Worm (Caenorhabditis elegans): ENCODE results near the gene T20B12.5.
A peak's percentile ranks its signal among the peaks of the same experiment; 100 is the strongest.

Gene T20B12.5

DNA sequence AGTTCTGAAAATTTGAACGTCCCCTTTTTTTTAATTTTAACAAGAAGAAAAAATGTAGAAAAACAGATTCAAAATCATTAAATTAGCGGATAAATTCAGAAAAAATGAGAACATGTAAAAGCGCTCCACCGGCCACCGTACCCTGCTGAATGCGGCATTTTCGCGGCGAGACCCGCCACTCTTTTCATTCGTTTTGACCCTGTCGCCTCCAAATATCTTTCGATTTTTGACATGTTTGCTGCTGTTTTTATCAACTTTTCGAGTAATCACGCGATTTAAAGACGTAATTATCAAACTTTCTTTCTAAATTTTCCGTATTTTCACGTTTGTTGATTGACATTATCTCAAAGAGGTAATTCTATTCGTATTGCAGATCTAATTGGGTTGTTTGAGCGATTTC, 30.7 kb downstream of the T20B12.5 start, which contains the start of gene gsp-2:
Gene gsp-2 (plus strand): TSS at position 374 of the 400 bp plus-strand sequence.
- peak; percentile 23 for TF ChIP-seq unc-42 (tag; optimal IDR thresholded peaks at IDR 0.05)
- no peak for TF ChIP-seq pqm-1 (tag; optimal IDR thresholded peaks at IDR 0.05)
- peak; percentile 74 for TF ChIP-seq nfya-1 (tag; optimal IDR thresholded peaks at IDR 0.05)
- peak; percentile 35 for TF ChIP-seq ceh-31 (tag; optimal IDR thresholded peaks at IDR 0.05)
- TF ChIP-seq ceh-2 (tag; optimal IDR thresholded peaks at IDR 0.05) = no peak
- TF ChIP-seq ttx-3 (tag; optimal IDR thresholded peaks at IDR 0.05) = no peak
- no peak for TF ChIP-seq madf-2 (tag; optimal IDR thresholded peaks at IDR 0.05)
- TF ChIP-seq sox-2 (GFP tag; IDR thresholded peaks at IDR 0.05) = no peak
- TF ChIP-seq ama-1 (optimal IDR thresholded peaks at IDR 0.05) = no peak
- TF ChIP-seq pax-1 (tag; optimal IDR thresholded peaks at IDR 0.05) = no peak
- peak; percentile 29 for TF ChIP-seq ref-2 (tag; optimal IDR thresholded peaks at IDR 0.05)
- TF ChIP-seq ceh-19 (GFP tag; optimal IDR thresholded peaks at IDR 0.05) = no peak
- no peak for TF ChIP-seq unc-55 (GFP tag; optimal IDR thresholded peaks at IDR 0.05)
- peak; percentile 0 for TF ChIP-seq che-1 (tag; optimal IDR thresholded peaks at IDR 0.05)
- TF ChIP-seq tbx-2 (tag; optimal IDR thresholded peaks at IDR 0.05) = peak; percentile 20
- TF ChIP-seq dve-1 (tag; optimal IDR thresholded peaks at IDR 0.05) = peak; percentile 16
- no peak for TF ChIP-seq mec-3 (tag; optimal IDR thresholded peaks at IDR 0.05; ENCODE audit: borderline replicate concordance)
- TF ChIP-seq hlh-6 (tag; optimal IDR thresholded peaks at IDR 0.05) = no peak
- no peak for TF ChIP-seq hlh-8 (tag; optimal IDR thresholded peaks at IDR 0.05)
- no peak for TF ChIP-seq pha-4 (tag; optimal IDR thresholded peaks at IDR 0.05)
- TF ChIP-seq elt-2 (tag; optimal IDR thresholded peaks at IDR 0.05) = peak; percentile 24
- no peak for TF ChIP-seq unc-86 (tag; optimal IDR thresholded peaks at IDR 0.05)
- no peak for TF ChIP-seq nhr-11 (tag; optimal IDR thresholded peaks at IDR 0.05)
- no peak for TF ChIP-seq odd-2 (tag; optimal IDR thresholded peaks at IDR 0.05)
- no peak for TF ChIP-seq ceh-30 (tag; optimal IDR thresholded peaks at IDR 0.05)
- TF ChIP-seq ahr-1 (tag; optimal IDR thresholded peaks at IDR 0.05) = no peak
- no peak for TF ChIP-seq dmd-4 (tag; optimal IDR thresholded peaks at IDR 0.05; ENCODE audit: borderline replicate concordance)
- no peak for TF ChIP-seq ceh-22 (tag; optimal IDR thresholded peaks at IDR 0.05)

DNA sequence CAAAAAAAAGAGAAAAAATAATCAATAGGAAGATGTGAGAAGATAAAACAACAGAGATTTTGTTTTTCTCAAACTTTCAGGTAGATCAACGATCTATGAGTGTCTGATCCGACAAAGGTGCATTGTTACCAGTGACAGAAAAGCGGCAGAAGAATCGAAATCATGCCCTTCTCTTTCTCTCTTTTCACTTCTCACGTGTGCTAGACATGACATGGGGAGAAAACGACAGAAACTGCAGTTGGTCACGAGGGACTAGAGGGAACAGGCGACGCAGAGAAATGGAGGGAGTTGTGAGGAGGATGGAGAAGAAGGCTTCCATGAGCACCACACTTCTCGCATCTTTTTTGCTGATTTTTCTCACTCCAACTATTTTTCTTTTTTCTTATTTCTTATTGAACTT, 31.7 kb downstream of the T20B12.5 start, which contains the start of gene F56C9.10:
Gene F56C9.10 (minus strand): TSS at position 97 of the 400 bp plus-strand sequence.
- TF ChIP-seq madf-2 (tag; optimal IDR thresholded peaks at IDR 0.05) (no peak), ceh-19 (GFP tag; optimal IDR thresholded peaks at IDR 0.05) (no peak), mec-3 (tag; optimal IDR thresholded peaks at IDR 0.05; ENCODE audit: borderline replicate concordance) (no peak), C08G9.2 (tag; optimal IDR thresholded peaks at IDR 0.05) (no peak), che-1 (tag; optimal IDR thresholded peaks at IDR 0.05) (no peak), K09A11.1 (tag; optimal IDR thresholded peaks at IDR 0.05; ENCODE audit: insufficient read depth) (no peak), tbx-2 (tag; optimal IDR thresholded peaks at IDR 0.05) (peak; percentile 57), unc-55 (GFP tag; optimal IDR thresholded peaks at IDR 0.05) (peak; percentile 89), unc-3 (GFP tag; conservative IDR thresholded peaks at IDR 0.05) (no peak), unc-3 (tag; optimal IDR thresholded peaks at IDR 0.05) (no peak), ama-1 (optimal IDR thresholded peaks at IDR 0.05) (no peak), ceh-9 (tag; optimal IDR thresholded peaks at IDR 0.05) (no peak), syd-9 (tag; optimal IDR thresholded peaks at IDR 0.05) (no peak), ahr-1 (tag; optimal IDR thresholded peaks at IDR 0.05) (no peak), zip-5 (tag; optimal IDR thresholded peaks at IDR 0.05) (no peak), elt-2 (tag; optimal IDR thresholded peaks at IDR 0.05) (no peak), ceh-18 (tag; optimal IDR thresholded peaks at IDR 0.05) (peak; percentile 93), unc-86 (tag; optimal IDR thresholded peaks at IDR 0.05) (no peak), ttx-3 (tag; optimal IDR thresholded peaks at IDR 0.05) (no peak), hlh-6 (tag; optimal IDR thresholded peaks at IDR 0.05) (no peak), ceh-6 (GFP tag; optimal IDR thresholded peaks at IDR 0.05) (no peak), ceh-14 (tag; optimal IDR thresholded peaks at IDR 0.05) (no peak), T23F11.4 (GFP tag; optimal IDR thresholded peaks at IDR 0.05) (no peak), fkh-10 (GFP tag; optimal IDR thresholded peaks at IDR 0.05) (no peak), C38D4.7 (GFP tag; optimal IDR thresholded peaks at IDR 0.05) (no peak), npax-4 (tag; optimal IDR thresholded peaks at IDR 0.05) (no peak), hlh-15 (tag; optimal IDR thresholded peaks at IDR 0.05) (no peak), ceh-2 (tag; optimal IDR thresholded peaks at IDR 0.05) (no peak), ceh-45 (GFP tag; IDR thresholded peaks at IDR 0.05) (no peak), ceh-30 (tag; optimal IDR thresholded peaks at IDR 0.05) (no peak), dve-1 (tag; optimal IDR thresholded peaks at IDR 0.05) (no peak), ceh-31 (tag; optimal IDR thresholded peaks at IDR 0.05) (peak; percentile 56), hlh-8 (tag; optimal IDR thresholded peaks at IDR 0.05) (peak; percentile 51), ztf-16 (tag; optimal IDR thresholded peaks at IDR 0.05) (no peak), nhr-11 (tag; optimal IDR thresholded peaks at IDR 0.05) (no peak), sox-4 (tag; optimal IDR thresholded peaks at IDR 0.05) (no peak), lin-11 (tag; optimal IDR thresholded peaks at IDR 0.05) (no peak), dmd-4 (tag; optimal IDR thresholded peaks at IDR 0.05; ENCODE audit: borderline replicate concordance) (no peak), pag-3 (tag; optimal IDR thresholded peaks at IDR 0.05; ENCODE audit: borderline replicate concordance) (no peak), lim-6 (tag; optimal IDR thresholded peaks at IDR 0.05) (no peak), pqm-1 (tag; optimal IDR thresholded peaks at IDR 0.05) (no peak)

Data from whole organism, late embryonic.